Fruit fly (Drosophila melanogaster) whole organism, prepupa: ENCODE measurements around the gene CG33920.

Experiments used
- Blimp-1 ChIP-seq: fragments of 200-800 bp; sonication (Bioruptor generic); optimal IDR thresholded peaks from 3 replicates; lab custom pipeline; 2017; ENCODE audit warnings: missing biosample characterization, missing genetic modification characterization, mild to moderate bottlenecking, moderate library complexity, missing genetic modification reagents
- CG10631 ChIP-seq: fragments of 200-800 bp; sonication (Bioruptor generic); optimal IDR thresholded peaks from 2 replicates; lab custom pipeline; 2016; ENCODE audit warnings: missing biosample characterization, missing genetic modification characterization
- CG11762 ChIP-seq: fragments of 200-800 bp; sonication (Bioruptor generic); optimal IDR thresholded peaks from 3 replicates; lab custom pipeline; 2016; ENCODE audit warnings: missing biosample characterization, missing genetic modification characterization; ENCODE audit not compliant: insufficient read depth
- CG11902 ChIP-seq: fragments of 200-800 bp; sonication (Bioruptor generic); optimal IDR thresholded peaks from 3 replicates; lab custom pipeline; 2016; ENCODE audit warnings: missing biosample characterization, missing genetic modification characterization
- CG16779 ChIP-seq: fragments of 200-800 bp; sonication (Bioruptor generic); optimal IDR thresholded peaks from 3 replicates; lab custom pipeline; 2017; ENCODE audit warnings: missing biosample characterization, mild to moderate bottlenecking, missing genetic modification characterization
- CG3032 ChIP-seq: fragments of 200-800 bp; optimal IDR thresholded peaks from 2 replicates; lab custom pipeline; 2019; ENCODE audit warnings: missing biosample characterization, mild to moderate bottlenecking, missing genetic modification characterization, moderate library complexity
- CG31627 ChIP-seq: fragments of 200-800 bp; sonication (Bioruptor generic); optimal IDR thresholded peaks from 3 replicates; lab custom pipeline; 2016; ENCODE audit warnings: missing biosample characterization, missing genetic modification characterization
- CG32006 ChIP-seq: fragments of 200-800 bp; sonication (Bioruptor generic); optimal IDR thresholded peaks from 3 replicates; lab custom pipeline; 2017; ENCODE audit warnings: missing biosample characterization, mild to moderate bottlenecking, missing genetic modification characterization
- CG34406 ChIP-seq: fragments of 200-800 bp; sonication (Bioruptor generic); optimal IDR thresholded peaks from 3 replicates; lab custom pipeline; 2016; ENCODE audit warnings: missing biosample characterization, missing genetic modification characterization
- CG3919 ChIP-seq: fragments of 200-800 bp; sonication (Bioruptor generic); optimal IDR thresholded peaks from 3 replicates; lab custom pipeline; 2016; ENCODE audit warnings: missing biosample characterization, missing genetic modification characterization
- CG4318 ChIP-seq: fragments of 200-800 bp; sonication (Bioruptor generic); optimal IDR thresholded peaks from 3 replicates; lab custom pipeline; 2017; ENCODE audit warnings: missing biosample characterization, mild to moderate bottlenecking, missing genetic modification characterization
- CG6276 ChIP-seq: fragments of 200-800 bp; sonication (Bioruptor generic); optimal IDR thresholded peaks from 2 replicates; lab custom pipeline; 2017; ENCODE audit warnings: missing biosample characterization, mild to moderate bottlenecking, missing genetic modification characterization
- CG6792 ChIP-seq: fragments of 200-800 bp; sonication (Bioruptor generic); optimal IDR thresholded peaks from 3 replicates; lab custom pipeline; 2016; ENCODE audit warnings: missing biosample characterization, missing genetic modification characterization
- CG6854 ChIP-seq: fragments of 200-800 bp; sonication (Bioruptor generic); optimal IDR thresholded peaks from 2 replicates; lab custom pipeline; 2017; ENCODE audit warnings: missing biosample characterization, mild to moderate bottlenecking, missing genetic modification characterization
- CG7368 ChIP-seq: fragments of 200-800 bp; sonication (Bioruptor generic); optimal IDR thresholded peaks from 3 replicates; lab custom pipeline; 2016; ENCODE audit warnings: missing biosample characterization, missing genetic modification characterization
- CG8119 ChIP-seq: fragments of 200-800 bp; sonication (Bioruptor generic); IDR thresholded peaks from 3 replicates; pipeline ENCODE4 v1.3.6; 2022; ENCODE audit warnings: missing biosample characterization, missing genetic modification characterization
- CG8319 ChIP-seq: fragments of 200-800 bp; sonication (Bioruptor generic); optimal IDR thresholded peaks from 3 replicates; lab custom pipeline; 2016; ENCODE audit warnings: missing biosample characterization, missing genetic modification characterization
- CG8632 ChIP-seq: fragments of 200-800 bp; sonication (Bioruptor generic); optimal IDR thresholded peaks from 3 replicates; lab custom pipeline; 2016; ENCODE audit warnings: missing biosample characterization, missing genetic modification characterization
- CG9139 ChIP-seq: fragments of 200-800 bp; sonication (Bioruptor generic); optimal IDR thresholded peaks from 3 replicates; lab custom pipeline; 2017; ENCODE audit warnings: missing biosample characterization, mild to moderate bottlenecking, missing genetic modification characterization
- Hr38 ChIP-seq: sonication (Bioruptor generic); optimal IDR thresholded peaks from 2 replicates; lab custom pipeline; 2016; ENCODE audit warnings: missing biosample characterization, missing genetic modification characterization
- Hr39 ChIP-seq: fragments of 200-800 bp; sonication (Bioruptor generic); optimal IDR thresholded peaks from 2 replicates; lab custom pipeline; 2016; ENCODE audit warnings: missing biosample characterization, missing genetic modification characterization
- Lpt ChIP-seq: fragments of 200-800 bp; sonication (Bioruptor generic); optimal IDR thresholded peaks from 3 replicates; lab custom pipeline; 2016; ENCODE audit warnings: missing biosample characterization, missing genetic modification characterization
- OdsH ChIP-seq: fragments of 200-800 bp; sonication (Bioruptor generic); optimal IDR thresholded peaks from 3 replicates; lab custom pipeline; 2016; ENCODE audit warnings: missing biosample characterization, missing genetic modification characterization
- Smox ChIP-seq: fragments of 200-800 bp; sonication (Bioruptor generic); optimal IDR thresholded peaks from 3 replicates; lab custom pipeline; 2016; ENCODE audit warnings: missing biosample characterization, missing genetic modification characterization
- Sox102F ChIP-seq: fragments of 200-800 bp; sonication (Bioruptor generic); optimal IDR thresholded peaks from 2 replicates; lab custom pipeline; 2016; ENCODE audit warnings: missing biosample characterization, mild to moderate bottlenecking, missing genetic modification characterization
- Sox14 ChIP-seq: fragments of 200-800 bp; sonication (Bioruptor generic); optimal IDR thresholded peaks from 3 replicates; lab custom pipeline; 2016; ENCODE audit warnings: missing biosample characterization, missing genetic modification characterization
- Sox15 ChIP-seq: fragments of 200-800 bp; sonication (Bioruptor generic); optimal IDR thresholded peaks from 3 replicates; lab custom pipeline; 2016; ENCODE audit warnings: missing biosample characterization, missing genetic modification characterization
- achi ChIP-seq: fragments of 200-800 bp; sonication (Bioruptor generic); optimal IDR thresholded peaks from 3 replicates; lab custom pipeline; 2016; ENCODE audit warnings: missing biosample characterization, missing genetic modification characterization
- cyc ChIP-seq: fragments of 200-800 bp; sonication (Bioruptor generic); optimal IDR thresholded peaks from 3 replicates; lab custom pipeline; 2016; ENCODE audit warnings: missing biosample characterization, missing genetic modification characterization
- dsx ChIP-seq: fragments of 200-800 bp; optimal IDR thresholded peaks from 3 replicates; lab custom pipeline; 2019; ENCODE audit warnings: missing biosample characterization, mild to moderate bottlenecking, missing genetic modification characterization, moderate library complexity; ENCODE audit not compliant: poor library complexity, severe bottlenecking
- eg ChIP-seq: fragments of 200-800 bp; sonication (Bioruptor generic); IDR thresholded peaks from 3 replicates; pipeline ENCODE4 v1.3.6; 2022; ENCODE audit warnings: missing biosample characterization, missing genetic modification characterization
- esn ChIP-seq: fragments of 200-800 bp; sonication (Bioruptor generic); optimal IDR thresholded peaks from 2 replicates; lab custom pipeline; 2016; ENCODE audit warnings: missing biosample characterization, mild to moderate bottlenecking, missing genetic modification characterization, moderate library complexity
- fd59A ChIP-seq: fragments of 200-800 bp; sonication (Bioruptor generic); optimal IDR thresholded peaks from 2 replicates; lab custom pipeline; 2017; ENCODE audit warnings: missing biosample characterization, mild to moderate bottlenecking, missing genetic modification characterization, missing genetic modification reagents
- fd85E ChIP-seq: fragments of 200-800 bp; sonication (Bioruptor generic); optimal IDR thresholded peaks from 3 replicates; lab custom pipeline; 2016; ENCODE audit warnings: missing biosample characterization, missing genetic modification characterization
- fkh ChIP-seq: fragments of 200-800 bp; sonication (Bioruptor generic); optimal IDR thresholded peaks from 3 replicates; lab custom pipeline; 2017; ENCODE audit warnings: missing biosample characterization, mild to moderate bottlenecking, missing genetic modification characterization, moderate library complexity
- lz ChIP-seq: fragments of 200-800 bp; sonication (Bioruptor generic); optimal IDR thresholded peaks from 3 replicates; lab custom pipeline; 2016; ENCODE audit warnings: missing biosample characterization, missing genetic modification characterization
- net ChIP-seq: fragments of 200-800 bp; sonication (Bioruptor generic); optimal IDR thresholded peaks from 3 replicates; lab custom pipeline; 2016; ENCODE audit warnings: missing biosample characterization, missing genetic modification characterization
- pdm3 ChIP-seq: fragments of 200-800 bp; sonication (Bioruptor generic); optimal IDR thresholded peaks from 3 replicates; lab custom pipeline; 2016; ENCODE audit warnings: missing biosample characterization, missing genetic modification characterization
- salr ChIP-seq, 2 experiments: fragments of 200-800 bp; sonication (Bioruptor generic); optimal IDR thresholded peaks; 3 replicates each; lab custom pipeline; 2016 to 2018; ENCODE audit warnings: missing biosample characterization in 2 of 2, missing genetic modification characterization in 2 of 2, mild to moderate bottlenecking in 1 of 2
- spab ChIP-seq: fragments of 200-800 bp; sonication (Bioruptor generic); optimal IDR thresholded peaks from 2 replicates; lab custom pipeline; 2017; ENCODE audit warnings: missing biosample characterization, mild to moderate bottlenecking, missing genetic modification characterization, missing genetic modification reagents
- ss ChIP-seq, 2 experiments: fragments of 200-800 bp; sonication (Bioruptor generic); optimal IDR thresholded peaks; 2 replicates in 1 of 2; 3 replicates in 1 of 2; lab custom pipeline; 2017 to 2018; ENCODE audit warnings: mild to moderate bottlenecking in 2 of 2, missing biosample characterization in 2 of 2, missing genetic modification characterization in 2 of 2, moderate library complexity in 1 of 2
- svp ChIP-seq: fragments of 200-800 bp; sonication (Bioruptor generic); peaks from one replicate; lab custom pipeline; 2016; ENCODE audit warnings: missing biosample characterization, missing genetic modification characterization
- topi ChIP-seq: fragments of 200-800 bp; sonication (Bioruptor generic); optimal IDR thresholded peaks from 3 replicates; lab custom pipeline; 2016; ENCODE audit warnings: missing biosample characterization, missing genetic modification characterization
- vri ChIP-seq: fragments of 200-800 bp; sonication (Bioruptor generic); optimal IDR thresholded peaks from 3 replicates; lab custom pipeline; 2016; ENCODE audit warnings: missing biosample characterization, mild to moderate bottlenecking, missing genetic modification characterization

Gene CG33920

DNA sequence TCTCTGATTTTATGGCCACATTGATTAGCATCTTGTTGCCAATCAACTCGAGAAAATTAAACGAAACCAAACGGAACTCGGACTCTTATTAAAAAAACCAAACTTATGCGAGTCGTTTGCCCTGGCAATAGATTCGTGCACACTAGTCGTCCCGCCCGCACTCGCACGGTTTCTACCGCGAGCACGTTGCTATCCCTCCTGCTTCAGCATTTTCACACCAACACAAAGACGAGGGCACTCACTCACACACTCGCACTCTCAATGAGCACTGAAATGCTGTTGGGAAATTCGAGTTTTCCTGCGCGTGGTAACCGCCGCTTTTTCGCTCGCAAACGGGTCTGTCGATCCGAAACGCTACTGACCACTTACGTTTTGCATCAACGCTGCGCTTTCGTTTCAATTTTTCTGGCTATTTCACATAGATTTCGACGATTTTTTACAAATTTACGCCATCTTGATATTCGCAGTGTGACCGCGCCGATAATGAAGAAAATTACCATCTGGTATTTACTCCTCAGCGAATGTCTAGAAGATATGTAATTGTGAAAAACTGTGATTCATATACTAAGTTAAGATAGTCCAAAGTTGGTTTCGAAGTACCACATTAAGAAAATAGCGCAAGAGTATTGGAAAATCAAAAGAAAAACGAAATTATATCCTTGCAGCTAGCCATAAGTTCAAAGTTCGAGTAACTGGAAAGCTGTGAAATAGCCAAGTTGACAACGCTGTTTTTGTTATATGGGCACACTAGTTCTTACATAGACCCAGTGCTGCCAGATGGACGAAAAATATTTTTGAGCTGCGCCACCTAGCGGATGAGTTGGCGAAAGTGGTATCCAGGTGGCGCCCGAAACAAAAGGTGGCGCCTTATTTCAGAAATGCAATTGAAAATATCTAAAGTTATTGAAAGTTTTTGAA lies 16.1 kb upstream of the CG33920 start, which contains the start of gene dco (continued):
- TF ChIP-seq spab (GFP tag; lab: Kevin White, UChicago) = no peak
- TF ChIP-seq CG32006 = no peak
- no peak for TF ChIP-seq CG6854 (GFP tag; lab: Kevin White, UChicago)
- no peak for TF ChIP-seq CG6792 (GFP tag; lab: Kevin White, UChicago)
- peak; percentile 47 for TF ChIP-seq pdm3 (GFP tag; lab: Kevin White, UChicago)
- TF ChIP-seq Lpt = no peak
- TF ChIP-seq CG8319 = no peak
- no peak for TF ChIP-seq fd85E (GFP tag; lab: Kevin White, UChicago)
- no peak for TF ChIP-seq CG9139 (GFP tag; lab: Kevin White, UChicago)
- peak; percentile 71 for TF ChIP-seq lz
- TF ChIP-seq ss (GFP tag; optimal IDR thresholded peaks at IDR 0.05; lab: Kevin White, UChicago) = no peak
- TF ChIP-seq salr (GFP tag; optimal IDR thresholded peaks at IDR 0.05; lab: Kevin White, UChicago) = peak in 1 of 2 experiments; percentile 42
- peak; percentile 72 for TF ChIP-seq Hr39 (GFP tag; lab: Kevin White, UChicago)
- TF ChIP-seq CG3919 (GFP tag; lab: Kevin White, UChicago) = peak; percentile 74
- no peak for TF ChIP-seq CG8632
- no peak for TF ChIP-seq Sox102F
- TF ChIP-seq CG16779 = no peak
- no peak for TF ChIP-seq net (GFP tag; lab: Kevin White, UChicago)

DNA sequence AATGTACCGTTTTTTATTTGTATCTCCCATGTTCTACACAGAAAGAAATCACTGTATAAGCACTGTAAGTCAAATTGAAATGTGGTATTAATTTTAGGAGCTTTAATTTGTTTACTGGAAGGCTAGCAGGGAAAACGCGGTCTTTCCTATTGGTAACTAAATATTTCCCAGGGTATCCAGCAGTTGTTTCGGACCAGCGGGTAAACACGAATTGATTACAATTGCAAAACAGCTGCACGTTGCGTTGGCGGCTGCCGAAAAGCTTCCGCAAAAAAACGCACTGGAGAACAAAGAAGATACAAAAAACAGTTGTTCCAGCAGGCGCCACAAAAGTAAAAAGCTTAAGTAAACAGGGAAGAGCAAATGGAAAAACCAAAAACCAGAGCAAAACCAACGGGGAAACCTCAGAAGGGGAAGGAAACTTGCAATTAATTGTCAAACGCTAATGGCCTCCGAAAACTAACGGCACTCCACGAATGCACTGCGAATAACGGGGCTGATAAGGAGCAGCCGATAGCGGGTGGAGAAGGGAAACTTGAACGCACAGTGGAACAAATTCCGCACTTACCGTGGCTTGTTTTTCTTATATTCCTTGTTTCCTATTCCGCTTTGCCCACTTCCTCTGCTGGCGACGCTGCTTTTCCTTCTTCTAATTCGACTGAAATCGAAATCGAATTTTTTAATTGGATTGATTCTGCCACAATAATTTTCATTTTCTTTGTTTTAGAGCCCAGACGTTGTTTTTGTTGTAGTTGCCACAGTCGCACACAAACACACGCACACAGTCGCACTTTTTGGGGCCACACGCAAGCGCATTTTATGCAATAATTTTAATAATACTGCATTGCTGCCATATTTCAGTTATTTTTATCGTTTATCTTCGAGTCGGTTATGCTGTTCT lies 15.2 kb upstream of the CG33920 start:
- peak; percentile 64 for TF ChIP-seq svp (GFP tag; lab: Kevin White, UChicago)
- peak; percentile 11 for TF ChIP-seq net (GFP tag; lab: Kevin White, UChicago)
- no peak for TF ChIP-seq vri (GFP tag; lab: Kevin White, UChicago)
- TF ChIP-seq achi (GFP tag; lab: Kevin White, UChicago) = peak; percentile 9
- peak; percentile 23 for TF ChIP-seq Lpt
- peak; percentile 29 for TF ChIP-seq esn (GFP tag; lab: Kevin White, UChicago)
- TF ChIP-seq Sox14 (GFP tag; lab: Kevin White, UChicago) = peak; percentile 32
- TF ChIP-seq CG10631 = peak; percentile 38
- TF ChIP-seq fd85E (GFP tag; lab: Kevin White, UChicago) = no peak
- peak; percentile 56 for TF ChIP-seq topi (GFP tag; lab: Kevin White, UChicago)
- TF ChIP-seq cyc (GFP tag; lab: Kevin White, UChicago) = peak; percentile 62
- TF ChIP-seq CG3032 (tag; lab: Kevin White, UChicago) = no peak
- peak; percentile 38 for TF ChIP-seq pdm3 (GFP tag; lab: Kevin White, UChicago)
- TF ChIP-seq spab (GFP tag; lab: Kevin White, UChicago) = no peak
- no peak for TF ChIP-seq CG11762 (GFP tag; lab: Kevin White, UChicago)
- TF ChIP-seq ss (GFP tag; optimal IDR thresholded peaks at IDR 0.05; lab: Kevin White, UChicago) = no peak
- peak; percentile 66 for TF ChIP-seq CG32006
- TF ChIP-seq CG31627 = peak; percentile 53
- peak; percentile 18 for TF ChIP-seq CG3919 (GFP tag; lab: Kevin White, UChicago)
- peak; percentile 7 for TF ChIP-seq CG6792 (GFP tag; lab: Kevin White, UChicago)
- TF ChIP-seq fd59A (GFP tag; lab: Kevin White, UChicago) = no peak
- TF ChIP-seq CG11902 (GFP tag; lab: Kevin White, UChicago) = peak; percentile 27
- TF ChIP-seq CG8119 = peak; percentile 66
- peak; percentile 70; the same call in 2 of the 3 replicates for TF ChIP-seq eg (GFP tag; lab: Robert Waterston, UW)
- TF ChIP-seq Hr38 (GFP tag; lab: Kevin White, UChicago) = peak; percentile 3
- no peak for TF ChIP-seq CG7368 (GFP tag; lab: Kevin White, UChicago)
- TF ChIP-seq Sox15 (GFP tag; lab: Kevin White, UChicago) = no peak
- TF ChIP-seq CG4318 = peak; percentile 55
- peak; percentile 24 for TF ChIP-seq Smox (GFP tag; lab: Kevin White, UChicago)
- no peak for TF ChIP-seq CG16779
- no peak for TF ChIP-seq Blimp-1 (GFP tag; lab: Kevin White, UChicago)
- peak; percentile 61 for TF ChIP-seq Hr39 (GFP tag; lab: Kevin White, UChicago)
- TF ChIP-seq OdsH (GFP tag; lab: Kevin White, UChicago) = peak; percentile 31
- no peak for TF ChIP-seq dsx
- no peak for TF ChIP-seq CG34406
- peak; percentile 38 for TF ChIP-seq lz
- peak; percentile 50 for TF ChIP-seq CG6276 (GFP tag; lab: Kevin White, UChicago)
- no peak for TF ChIP-seq fkh (GFP tag; lab: Kevin White, UChicago)
